Worm (Caenorhabditis elegans) whole organism, L3 larva: ENCODE measurements around the gene Y34B4A.7.

ENCODE experiments used
- ZK546.5 ChIP-seq: sonication (generic microtip); optimal IDR thresholded peaks from 2 replicates; lab custom pipeline; 2017; ENCODE audit warnings: missing biosample characterization, missing genetic modification characterization
- ceh-82 ChIP-seq: fragments of 150-350 bp; optimal IDR thresholded peaks from 2 replicates; lab custom pipeline; 2014; ENCODE audit warnings: missing biosample characterization, missing genetic modification characterization
- ceh-9 ChIP-seq: sonication (generic microtip); optimal IDR thresholded peaks from 2 replicates; lab custom pipeline; 2018; ENCODE audit warnings: missing biosample characterization, missing genetic modification characterization
- egl-27 ChIP-seq: sonication (generic microtip); optimal IDR thresholded peaks from 4 replicates; lab custom pipeline; 2017; ENCODE audit warnings: missing biosample characterization, missing genetic modification reagents, missing genetic modification characterization
- elt-3 ChIP-seq, 3 experiments: fragments of 150-350 bp in 1 of 3; sonication (generic microtip) in 2 of 3; optimal IDR thresholded peaks; 2 replicates in 2 of 3; 4 replicates in 1 of 3; lab custom pipeline; 2014 to 2017; ENCODE audit warnings: missing biosample characterization in 3 of 3, missing genetic modification characterization in 3 of 3
- nhr-11 ChIP-seq: fragments of 150-350 bp; optimal IDR thresholded peaks from 2 replicates; lab custom pipeline; 2014; ENCODE audit warnings: missing biosample characterization, missing genetic modification characterization
- nhr-76 ChIP-seq: fragments of 150-350 bp; sonication (generic microtip); optimal IDR thresholded peaks from 5 replicates; lab custom pipeline; 2014; ENCODE audit warnings: missing biosample characterization, missing genetic modification characterization
- nhr-77 ChIP-seq: fragments of 150-350 bp; optimal IDR thresholded peaks from 2 replicates; lab custom pipeline; 2014; ENCODE audit warnings: missing biosample characterization, missing genetic modification characterization
- pha-4 ChIP-seq: fragments of 150-350 bp; optimal IDR thresholded peaks from 2 replicates; lab custom pipeline; 2014; ENCODE audit warnings: missing biosample characterization, missing genetic modification reagents, missing genetic modification characterization
- zag-1 ChIP-seq: fragments of 150-350 bp; optimal IDR thresholded peaks from 2 replicates; lab custom pipeline; 2014; ENCODE audit warnings: missing biosample characterization, missing genetic modification characterization
- ztf-4 ChIP-seq: fragments of 150-350 bp; optimal IDR thresholded peaks from 2 replicates; lab custom pipeline; 2014; ENCODE audit warnings: missing biosample characterization, missing genetic modification characterization

ce11 chrX:5283531-5283930 lies 39.4 kb downstream of the Y34B4A.7 start, which contains the start of gene vps-41:
- TF ChIP-seq egl-27 (tag; lab: Kevin White, UChicago): no peak
- TF ChIP-seq ZK546.5 (tag; lab: Kevin White, UChicago): no peak
- no peak for TF ChIP-seq elt-3 (tag; optimal IDR thresholded peaks at IDR 0.05; lab: Kevin White, UChicago)
- no peak for TF ChIP-seq nhr-77 (tag; lab: Kevin White, UChicago)
- no peak for TF ChIP-seq nhr-11
- TF ChIP-seq ceh-9 (tag; lab: Kevin White, UChicago): no peak
- TF ChIP-seq nhr-76 (tag; lab: Kevin White, UChicago): no peak
- TF ChIP-seq ztf-4 (tag; lab: Kevin White, UChicago): no peak
- TF ChIP-seq pha-4 (tag; lab: Kevin White, UChicago): no peak
- TF ChIP-seq zag-1 (tag; lab: Kevin White, UChicago): no peak
- no peak for TF ChIP-seq ceh-82 (tag; lab: Kevin White, UChicago)
